Worm (Caenorhabditis elegans) whole organism, L1 larva: Measurements from ENCODE around the gene W06D11.3.
A peak's percentile ranks its signal among the peaks of the same experiment; 100 is the strongest.
"Not testable (repeated sequence)": the region's sequence is repeated elsewhere in the genome, so short reads cannot be mapped to it uniquely, and the experiment has no call there.

Experiments
- C04F5.9 ChIP-seq: sonication (generic microtip); optimal IDR thresholded peaks from 2 replicates; lab custom pipeline; 2016; ENCODE audit warnings: missing genetic modification characterization, missing compliant biosample characterization
- C16A3.4 ChIP-seq: fragments of 150-350 bp; optimal IDR thresholded peaks from 2 replicates; lab custom pipeline; 2014; ENCODE audit warnings: missing biosample characterization, missing genetic modification characterization
- C34B4.2 ChIP-seq: sonication (generic microtip); optimal IDR thresholded peaks from 2 replicates; lab custom pipeline; 2017; ENCODE audit warnings: mild to moderate bottlenecking, missing genetic modification characterization, missing compliant biosample characterization
- F16B12.6 ChIP-seq: fragments of 150-350 bp; optimal IDR thresholded peaks from 2 replicates; lab custom pipeline; 2014; ENCODE audit warnings: missing biosample characterization, missing genetic modification characterization
- Y116A8C.19 ChIP-seq: sonication (generic microtip); optimal IDR thresholded peaks from 2 replicates; lab custom pipeline; 2016; ENCODE audit warnings: missing compliant biosample characterization, missing genetic modification characterization, borderline replicate concordance
- aha-1 ChIP-seq: fragments of 150-350 bp; optimal IDR thresholded peaks from 2 replicates; lab custom pipeline; 2014; ENCODE audit warnings: missing biosample characterization, missing genetic modification characterization
- ceh-90 ChIP-seq: sonication (generic microtip); optimal IDR thresholded peaks from 2 replicates; lab custom pipeline; 2016; ENCODE audit warnings: missing genetic modification characterization, missing compliant biosample characterization
- dsc-1 ChIP-seq: sonication (generic microtip); optimal IDR thresholded peaks from 2 replicates; lab custom pipeline; 2016; ENCODE audit warnings: mild to moderate bottlenecking, missing genetic modification characterization, missing compliant biosample characterization
- efl-1 ChIP-seq, 4 experiments: fragments of 150-350 bp; optimal IDR thresholded peaks in 3 of 4; peaks in 1 of 4; 1 replicate in 1 of 4; 2 replicates in 3 of 4; lab custom pipeline; 2014; ENCODE audit warnings: missing biosample characterization in 2 of 4, missing genetic modification characterization in 2 of 4, missing genetic modification reagents in 2 of 4
- efl-3 ChIP-seq: fragments of 200-800 bp; sonication (Bioruptor generic); optimal IDR thresholded peaks from 2 replicates; lab custom pipeline; 2018; ENCODE audit warnings: mild to moderate bottlenecking, missing genetic modification characterization, missing compliant biosample characterization
- fkh-10 ChIP-seq: sonication (generic microtip); optimal IDR thresholded peaks from 2 replicates; lab custom pipeline; 2017; ENCODE audit warnings: missing biosample characterization, missing genetic modification reagents, missing genetic modification characterization
- fos-1 ChIP-seq: fragments of 150-350 bp; optimal IDR thresholded peaks from 2 replicates; lab custom pipeline; 2014; ENCODE audit warnings: missing biosample characterization, missing genetic modification characterization
- lin-13 ChIP-seq: fragments of 150-350 bp; optimal IDR thresholded peaks from 2 replicates; lab custom pipeline; 2014; ENCODE audit warnings: missing biosample characterization, missing genetic modification reagents, missing genetic modification characterization
- lin-14 ChIP-seq: fragments of 200-800 bp; sonication (Bioruptor generic); optimal IDR thresholded peaks from 2 replicates; lab custom pipeline; 2018; ENCODE audit warnings: mild to moderate bottlenecking, missing genetic modification characterization, moderate library complexity, missing compliant biosample characterization
- lir-3 ChIP-seq: sonication (generic microtip); optimal IDR thresholded peaks from 2 replicates; lab custom pipeline; 2016; ENCODE audit warnings: mild to moderate bottlenecking, missing genetic modification characterization, moderate library complexity, missing compliant biosample characterization; ENCODE audit not compliant: poor library complexity
- mab-9 ChIP-seq: fragments of 200-800 bp; sonication (Bioruptor generic); IDR thresholded peaks from 2 replicates; pipeline ENCODE4 v1.3.6; 2022; ENCODE audit warnings: missing genetic modification reagents, missing genetic modification characterization, missing compliant biosample characterization
- nhr-11 ChIP-seq: fragments of 150-350 bp; optimal IDR thresholded peaks from 2 replicates; lab custom pipeline; 2014; ENCODE audit warnings: missing biosample characterization, missing genetic modification characterization
- nhr-19 ChIP-seq: fragments of 200-800 bp; sonication (Bioruptor generic); conservative IDR thresholded peaks from 2 replicates; pipeline ENCODE4 v1.3.6; 2022; ENCODE audit warnings: missing genetic modification characterization, missing compliant biosample characterization
- nhr-237 ChIP-seq: fragments of 150-350 bp; optimal IDR thresholded peaks from 2 replicates; lab custom pipeline; 2014; ENCODE audit warnings: missing biosample characterization, missing genetic modification characterization
- nhr-47 ChIP-seq: sonication (generic microtip); optimal IDR thresholded peaks from 2 replicates; lab custom pipeline; 2016; ENCODE audit warnings: mild to moderate bottlenecking, missing genetic modification characterization, moderate library complexity, missing compliant biosample characterization
- nhr-77 ChIP-seq: fragments of 150-350 bp; optimal IDR thresholded peaks from 2 replicates; lab custom pipeline; 2014; ENCODE audit warnings: missing biosample characterization, missing genetic modification characterization
- nhr-84 ChIP-seq: sonication (generic microtip); optimal IDR thresholded peaks from 2 replicates; lab custom pipeline; 2017; ENCODE audit warnings: missing biosample characterization, missing genetic modification characterization
- nhr-85 ChIP-seq: sonication (generic microtip); peaks from one replicate; lab custom pipeline; 2016; ENCODE audit warnings: missing genetic modification characterization, inconsistent platforms, missing compliant biosample characterization
- pax-3 ChIP-seq: fragments of 200-800 bp; sonication (Bioruptor generic); optimal IDR thresholded peaks from 2 replicates; lab custom pipeline; 2018; ENCODE audit warnings: mild to moderate bottlenecking, missing genetic modification characterization, moderate library complexity, missing compliant biosample characterization
- rnt-1 ChIP-seq: sonication (generic microtip); optimal IDR thresholded peaks from 2 replicates; lab custom pipeline; 2016; ENCODE audit warnings: mild to moderate bottlenecking, missing genetic modification characterization, moderate library complexity, missing compliant biosample characterization
- snpc-4 ChIP-seq: fragments of 150-350 bp; optimal IDR thresholded peaks from 2 replicates; lab custom pipeline; 2014; ENCODE audit warnings: missing biosample characterization, missing genetic modification characterization
- swsn-7 ChIP-seq: sonication (generic microtip); optimal IDR thresholded peaks from 2 replicates; lab custom pipeline; 2016; ENCODE audit warnings: missing genetic modification characterization, missing compliant biosample characterization
- tbx-2 ChIP-seq: sonication (generic microtip); optimal IDR thresholded peaks from 2 replicates; lab custom pipeline; 2016; ENCODE audit warnings: missing genetic modification characterization, missing compliant biosample characterization
- unc-86 ChIP-seq: sonication (generic microtip); optimal IDR thresholded peaks from 2 replicates; lab custom pipeline; 2016; ENCODE audit warnings: missing genetic modification characterization, missing compliant biosample characterization
- xbp-1 ChIP-seq: sonication (generic microtip); optimal IDR thresholded peaks from 2 replicates; lab custom pipeline; 2016; ENCODE audit warnings: missing genetic modification characterization, missing compliant biosample characterization
- zip-4 ChIP-seq: fragments of 200-800 bp; sonication (Bioruptor generic); optimal IDR thresholded peaks from 2 replicates; lab custom pipeline; 2018; ENCODE audit warnings: mild to moderate bottlenecking, missing genetic modification characterization, moderate library complexity, missing compliant biosample characterization

The W06D11.3 gene

DNA sequence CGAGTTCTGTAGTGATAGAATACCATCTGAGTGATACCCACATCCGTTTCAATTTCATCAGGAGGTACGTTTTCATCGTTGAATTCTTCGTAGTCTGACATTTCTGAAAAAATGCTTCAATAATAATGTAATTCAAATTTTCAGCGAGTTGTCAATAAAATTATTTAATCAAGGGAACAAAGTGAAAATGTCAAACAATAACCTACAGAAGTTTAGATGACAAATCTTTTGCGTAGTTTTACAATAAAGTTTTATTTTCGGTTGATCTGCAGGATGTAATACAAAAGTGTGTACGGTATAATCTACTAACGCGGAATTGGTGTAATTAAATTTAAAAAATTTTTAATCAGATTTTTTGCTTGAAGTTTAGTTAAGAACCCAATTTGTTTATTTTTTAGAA lies 10.2 kb upstream of the W06D11.3 start, which contains the start of gene C04B4.5:
TSS of gene C04B4.5 (minus strand) at position 101 of the 400 bp plus-strand sequence.
- TF ChIP-seq nhr-85 (tag; lab: Kevin White, UChicago) (no peak), C16A3.4 (tag; lab: Kevin White, UChicago) (no peak), lin-14 (GFP tag; lab: Kevin White, UChicago) (no peak)

DNA sequence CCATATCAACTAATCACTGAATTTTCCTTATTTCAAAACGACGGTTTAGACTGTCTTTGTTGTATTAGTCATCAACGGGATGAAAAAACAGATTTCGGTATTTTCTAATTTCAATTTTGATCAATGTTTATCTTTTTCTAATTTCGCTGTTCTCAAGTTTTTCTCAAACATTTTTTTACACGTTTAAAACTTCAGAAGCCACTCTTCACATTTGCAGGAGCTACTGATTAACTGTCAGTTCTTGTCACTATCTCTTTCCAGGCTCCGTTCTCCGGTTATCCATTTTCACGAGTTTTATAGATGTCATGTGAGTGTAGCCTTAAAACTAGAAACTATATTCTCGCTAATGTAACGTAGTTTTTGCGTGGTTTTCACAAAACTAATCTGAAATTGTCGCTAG lies 7.9 kb upstream of the W06D11.3 start, which contains the start of gene C04B4.4:
TSS of gene C04B4.4 (plus strand) at position 301 of the 400 bp plus-strand sequence.
- no peak for TF ChIP-seq nhr-77
- TF ChIP-seq tbx-2 = no peak
- no peak for TF ChIP-seq lir-3 (tag; lab: Kevin White, UChicago)
- no peak for TF ChIP-seq unc-86 (tag; lab: Kevin White, UChicago)
- no peak for TF ChIP-seq efl-1 (optimal IDR thresholded peaks at IDR 0.05; lab: Kevin White, UChicago)
- TF ChIP-seq efl-1 (GFP tag; optimal IDR thresholded peaks at IDR 0.05 in 1 of 2; lab: Kevin White, UChicago) = no peak
- no peak for TF ChIP-seq rnt-1 (tag; lab: Kevin White, UChicago)
- no peak for TF ChIP-seq swsn-7
- TF ChIP-seq lin-13 (GFP tag; lab: Kevin White, UChicago) = no peak
- TF ChIP-seq nhr-84 (tag; lab: Kevin White, UChicago) = no peak
- no peak for TF ChIP-seq snpc-4 (tag; lab: Kevin White, UChicago)
- no peak for TF ChIP-seq nhr-11 (tag; lab: Kevin White, UChicago)
- no peak for TF ChIP-seq C34B4.2 (tag; lab: Kevin White, UChicago)
- no peak for TF ChIP-seq nhr-237 (tag; lab: Kevin White, UChicago)
- no peak for TF ChIP-seq fkh-10 (GFP tag; lab: Kevin White, UChicago)
- no peak for TF ChIP-seq ceh-90
- TF ChIP-seq zip-4 (GFP tag; lab: Kevin White, UChicago) = no peak
- TF ChIP-seq, all 84 proteins: peak for 0

DNA sequence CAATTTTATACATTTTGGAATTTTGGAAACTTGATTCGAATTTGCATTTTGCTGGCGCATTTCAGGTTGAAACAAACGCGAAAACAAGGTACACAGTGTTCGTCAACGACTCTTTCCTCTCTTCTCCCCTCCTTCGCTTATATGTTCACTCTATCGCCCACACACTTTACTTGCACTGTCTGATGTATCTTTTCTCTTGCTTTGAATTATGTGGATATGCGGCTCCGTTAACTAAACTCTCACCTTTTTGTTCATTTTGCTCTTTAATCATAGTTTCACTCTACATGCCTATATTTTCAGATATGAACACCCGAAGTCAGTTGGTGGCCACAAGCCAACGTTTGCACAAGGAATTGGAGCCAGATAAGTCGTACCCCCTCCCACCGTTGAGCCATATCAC lies 4.2 kb upstream of the W06D11.3 start, which contains the start of gene W06D11.1:
TSS of gene W06D11.1 (plus strand) at position 301 of the 400 bp plus-strand sequence.
- TF ChIP-seq aha-1 (tag; lab: Kevin White, UChicago) (no peak), dsc-1 (tag; lab: Kevin White, UChicago) (no peak), tbx-2 (no peak), efl-3 (GFP tag; lab: Kevin White, UChicago) (no peak)
- TF ChIP-seq, all 84 proteins: peak for 0

DNA sequence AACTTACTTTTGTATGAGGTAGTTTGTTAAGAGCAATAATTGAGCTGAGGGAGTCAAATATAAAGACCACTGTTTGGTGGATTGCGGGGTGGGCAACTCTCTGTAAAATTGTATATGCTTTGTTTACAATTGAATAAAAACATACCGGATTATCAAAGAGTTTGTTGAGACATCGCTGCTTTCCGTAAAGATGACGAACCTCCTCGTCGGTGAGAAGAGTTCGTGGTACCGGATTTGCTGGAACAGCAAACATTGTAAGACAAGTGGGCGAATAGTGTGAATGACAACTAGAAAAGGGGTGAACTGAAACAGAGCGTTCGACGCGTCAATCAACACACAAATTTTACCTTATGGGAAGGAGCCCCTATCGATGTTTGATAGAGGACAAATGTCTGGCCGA lies 2.1 kb upstream of the W06D11.3 start, which contains the start of gene W06D11.2:
TSS of gene W06D11.2 (minus strand) at position 339 of the 400 bp plus-strand sequence.
- TF ChIP-seq zip-4 (GFP tag; lab: Kevin White, UChicago) (no peak), C34B4.2 (tag; lab: Kevin White, UChicago) (no peak), F16B12.6 (tag; lab: Kevin White, UChicago) (no peak), fos-1 (tag; lab: Kevin White, UChicago) (no peak), mab-9 (GFP tag; lab: Robert Waterston, UW) (no peak), fkh-10 (GFP tag; lab: Kevin White, UChicago) (no peak), nhr-19 (GFP tag; lab: Robert Waterston, UW) (no peak), C04F5.9 (tag; lab: Kevin White, UChicago) (no peak), xbp-1 (no peak), Y116A8C.19 (no peak)

DNA sequence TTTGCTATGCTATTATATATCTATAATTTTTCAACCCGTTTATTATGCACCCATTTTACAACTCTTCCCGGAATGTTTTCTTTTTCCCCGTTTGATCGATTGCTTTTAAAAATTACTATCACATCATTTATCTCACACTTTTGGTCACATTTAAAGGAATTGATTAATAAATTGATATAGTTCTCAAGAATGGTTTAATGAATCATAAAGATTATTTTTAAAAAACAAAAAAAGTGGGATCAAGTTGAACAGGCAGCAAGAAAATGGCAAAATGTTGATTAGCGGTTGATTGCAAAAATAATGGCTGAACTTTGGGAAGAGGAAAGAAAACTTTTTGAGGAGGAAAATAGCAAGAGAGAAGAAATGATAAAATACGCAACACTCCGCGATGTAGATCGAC lies 1.4 kb downstream of the W06D11.3 start, which contains the start of gene W06D11.5:
TSS of gene W06D11.5 (plus strand) at position 301 of the 400 bp plus-strand sequence.
- peak; percentile 1 for TF ChIP-seq nhr-85 (tag; lab: Kevin White, UChicago)
- TF ChIP-seq nhr-47 (tag; lab: Kevin White, UChicago) = no peak
- TF ChIP-seq, all 84 proteins: peak for 1

DNA sequence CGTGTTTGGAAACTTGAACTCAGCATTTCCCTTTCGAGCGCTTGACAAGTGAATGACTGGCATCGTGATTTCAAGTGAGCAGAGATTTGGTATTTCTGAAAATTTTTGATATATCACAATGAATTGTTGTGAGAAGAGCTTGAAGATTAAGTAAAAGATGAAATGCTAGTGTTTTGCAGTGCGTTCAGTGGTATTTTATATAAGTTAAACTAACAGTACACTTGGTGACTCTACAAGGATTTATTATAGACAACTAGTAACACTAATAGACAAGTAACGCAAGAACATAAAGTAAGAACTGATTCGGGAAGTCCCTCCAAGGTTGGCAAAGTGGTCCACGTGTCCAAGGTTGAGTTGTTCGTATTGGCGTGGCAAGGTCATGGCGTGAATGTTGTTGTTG lies 4.3 kb downstream of the W06D11.3 start, which contains the start of gene dot-1.3:
TSS of gene dot-1.3 (minus strand) at position 101 of the 400 bp plus-strand sequence.
- not testable (repeated sequence) for TF ChIP-seq lin-13 (GFP tag; lab: Kevin White, UChicago); tbx-2; pax-3 (tag; lab: Kevin White, UChicago)
